Worm (Caenorhabditis elegans) whole organism, young adult: ENCODE results near the gene srx-34.

ENCODE experiments used
- K11D2.4 ChIP-seq: fragments of 200-800 bp; sonication (Bioruptor generic); IDR thresholded peaks from 2 replicates; pipeline ENCODE4 v1.3.6; 2022; ENCODE audit warnings: missing genetic modification reagents, missing genetic modification characterization, missing compliant biosample characterization
- mcd-1 ChIP-seq: fragments of 200-800 bp; sonication (Bioruptor generic); IDR thresholded peaks from 2 replicates; pipeline ENCODE4 v1.3.6; 2022; ENCODE audit warnings: missing genetic modification reagents, missing genetic modification characterization, missing compliant biosample characterization
- pbrm-1 ChIP-seq: fragments of 200-800 bp; sonication (Bioruptor generic); IDR thresholded peaks from 2 replicates; pipeline ENCODE4 v1.3.6; 2022; ENCODE audit warnings: missing genetic modification reagents, missing genetic modification characterization, missing compliant biosample characterization
- pha-4 ChIP-seq: fragments of 150-350 bp; sonication (generic microtip); optimal IDR thresholded peaks from 2 replicates; lab custom pipeline; 2014; ENCODE audit warnings: missing biosample characterization, missing genetic modification reagents, missing genetic modification characterization
- unc-62 ChIP-seq: fragments of 150-350 bp; optimal IDR thresholded peaks from 2 replicates; lab custom pipeline; 2014; ENCODE audit warnings: missing biosample characterization, missing genetic modification reagents, missing genetic modification characterization
- ztf-28 ChIP-seq: fragments of 200-800 bp; sonication (Bioruptor generic); IDR thresholded peaks from 2 replicates; pipeline ENCODE4 v1.3.6; 2022; ENCODE audit warnings: missing genetic modification reagents, missing genetic modification characterization, missing compliant biosample characterization
- ztf-6 ChIP-seq: fragments of 200-800 bp; sonication (Bioruptor generic); IDR thresholded peaks from 2 replicates; pipeline ENCODE4 v1.3.6; 2022; ENCODE audit warnings: missing genetic modification reagents, missing genetic modification characterization, missing compliant biosample characterization

ce11 chrV:7164210-7164609, 44.1 kb upstream of the srx-34 start, which contains the start of gene srh-83:
- no peak for TF ChIP-seq pha-4 (tag; lab: Kevin White, UChicago)
- no peak for TF ChIP-seq ztf-28 (GFP tag; lab: Robert Waterston, UW)
- TF ChIP-seq unc-62: no peak
- TF ChIP-seq ztf-6 (GFP tag; lab: Robert Waterston, UW): no peak
- no peak for TF ChIP-seq K11D2.4 (GFP tag; lab: Robert Waterston, UW)
- no peak for TF ChIP-seq pbrm-1 (GFP tag; lab: Robert Waterston, UW)
- no peak for TF ChIP-seq mcd-1 (GFP tag; lab: Robert Waterston, UW)
